Fruit fly (Drosophila melanogaster) whole organism, prepupa: Measurements from ENCODE around the gene MICU3.

ENCODE experiments used
- CG1621 ChIP-seq: fragments of 200-800 bp; sonication (Bioruptor generic); optimal IDR thresholded peaks from 3 replicates; lab custom pipeline; 2018; ENCODE audit warnings: missing biosample characterization, mild to moderate bottlenecking, missing genetic modification characterization
- CG31627 ChIP-seq: fragments of 200-800 bp; sonication (Bioruptor generic); optimal IDR thresholded peaks from 3 replicates; lab custom pipeline; 2016; ENCODE audit warnings: missing biosample characterization, missing genetic modification characterization
- CG32006 ChIP-seq: fragments of 200-800 bp; sonication (Bioruptor generic); optimal IDR thresholded peaks from 3 replicates; lab custom pipeline; 2017; ENCODE audit warnings: missing biosample characterization, mild to moderate bottlenecking, missing genetic modification characterization
- CG6276 ChIP-seq: fragments of 200-800 bp; sonication (Bioruptor generic); optimal IDR thresholded peaks from 2 replicates; lab custom pipeline; 2017; ENCODE audit warnings: missing biosample characterization, mild to moderate bottlenecking, missing genetic modification characterization
- CG6854 ChIP-seq: fragments of 200-800 bp; sonication (Bioruptor generic); optimal IDR thresholded peaks from 2 replicates; lab custom pipeline; 2017; ENCODE audit warnings: missing biosample characterization, mild to moderate bottlenecking, missing genetic modification characterization
- CG9139 ChIP-seq: fragments of 200-800 bp; sonication (Bioruptor generic); optimal IDR thresholded peaks from 3 replicates; lab custom pipeline; 2017; ENCODE audit warnings: missing biosample characterization, mild to moderate bottlenecking, missing genetic modification characterization
- Hr39 ChIP-seq: fragments of 200-800 bp; sonication (Bioruptor generic); optimal IDR thresholded peaks from 2 replicates; lab custom pipeline; 2016; ENCODE audit warnings: missing biosample characterization, missing genetic modification characterization
- Lpt ChIP-seq: fragments of 200-800 bp; sonication (Bioruptor generic); optimal IDR thresholded peaks from 3 replicates; lab custom pipeline; 2016; ENCODE audit warnings: missing biosample characterization, missing genetic modification characterization
- OdsH ChIP-seq: fragments of 200-800 bp; sonication (Bioruptor generic); optimal IDR thresholded peaks from 3 replicates; lab custom pipeline; 2016; ENCODE audit warnings: missing biosample characterization, missing genetic modification characterization
- Sox14 ChIP-seq: fragments of 200-800 bp; sonication (Bioruptor generic); optimal IDR thresholded peaks from 3 replicates; lab custom pipeline; 2016; ENCODE audit warnings: missing biosample characterization, missing genetic modification characterization
- cyc ChIP-seq: fragments of 200-800 bp; sonication (Bioruptor generic); optimal IDR thresholded peaks from 3 replicates; lab custom pipeline; 2016; ENCODE audit warnings: missing biosample characterization, missing genetic modification characterization
- fd85E ChIP-seq: fragments of 200-800 bp; sonication (Bioruptor generic); optimal IDR thresholded peaks from 3 replicates; lab custom pipeline; 2016; ENCODE audit warnings: missing biosample characterization, missing genetic modification characterization
- ss ChIP-seq, 2 experiments: fragments of 200-800 bp; sonication (Bioruptor generic); optimal IDR thresholded peaks; 2 replicates in 1 of 2; 3 replicates in 1 of 2; lab custom pipeline; 2017 to 2018; ENCODE audit warnings: mild to moderate bottlenecking in 2 of 2, missing biosample characterization in 2 of 2, missing genetic modification characterization in 2 of 2, moderate library complexity in 1 of 2
- topi ChIP-seq: fragments of 200-800 bp; sonication (Bioruptor generic); optimal IDR thresholded peaks from 3 replicates; lab custom pipeline; 2016; ENCODE audit warnings: missing biosample characterization, missing genetic modification characterization

DNA sequence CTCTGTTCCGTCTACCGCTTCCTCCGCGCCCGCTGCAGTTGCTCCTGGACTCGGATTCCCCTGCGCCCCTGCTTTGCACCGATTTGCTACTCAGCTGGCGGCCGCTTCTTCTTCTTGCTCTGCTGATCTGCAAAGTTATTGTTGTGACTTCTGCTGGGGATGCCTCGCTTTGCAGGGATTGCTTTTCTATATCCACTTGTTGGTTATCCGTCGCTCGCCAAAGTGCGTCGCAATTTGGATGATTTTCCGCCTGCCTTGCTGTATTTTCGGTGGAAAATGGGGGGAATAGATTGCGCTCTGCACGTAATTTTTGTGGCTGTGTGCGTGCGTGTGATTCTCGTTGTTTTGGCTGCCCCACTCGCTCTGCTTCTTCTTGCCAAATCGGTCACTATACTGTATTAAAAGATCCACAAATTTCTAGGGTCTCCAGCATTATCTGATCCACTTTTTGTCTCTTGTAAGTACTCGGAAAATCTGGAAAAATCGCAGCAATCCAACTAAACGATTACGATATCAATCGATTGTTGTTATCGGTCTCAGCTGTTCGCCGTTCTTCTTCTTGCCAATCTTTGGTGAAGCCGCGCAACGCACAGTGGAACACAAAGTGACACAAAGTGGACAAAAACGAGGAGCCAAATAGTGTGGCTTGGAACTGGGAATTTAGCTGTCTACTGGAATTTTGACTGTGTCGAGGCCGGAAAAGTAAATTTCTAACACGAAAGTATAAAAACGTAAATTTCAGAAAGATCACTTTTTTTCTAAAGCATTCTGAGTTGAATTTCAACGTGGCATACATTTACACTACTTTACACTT lies 56.0 kb downstream of the MICU3 start, which contains the start of gene ClpX:
- TF ChIP-seq cyc, result no peak
- TF ChIP-seq CG9139 (GFP tag; lab: Kevin White, UChicago), result no peak
- TF ChIP-seq topi (GFP tag; lab: Kevin White, UChicago), result no peak
- TF ChIP-seq CG31627 (GFP tag; lab: Kevin White, UChicago), result no peak
- TF ChIP-seq Lpt (GFP tag; lab: Kevin White, UChicago), result no peak
- TF ChIP-seq ss (GFP tag; optimal IDR thresholded peaks at IDR 0.05; lab: Kevin White, UChicago), result no peak
- TF ChIP-seq CG6854 (GFP tag; lab: Kevin White, UChicago), result no peak
- no peak for TF ChIP-seq fd85E (GFP tag; lab: Kevin White, UChicago)
- no peak for TF ChIP-seq CG1621 (tag; lab: Kevin White, UChicago)
- TF ChIP-seq Hr39 (GFP tag; lab: Kevin White, UChicago), result no peak
- TF ChIP-seq CG32006 (GFP tag; lab: Kevin White, UChicago), result no peak
- no peak for TF ChIP-seq CG6276 (GFP tag; lab: Kevin White, UChicago)
- TF ChIP-seq Sox14 (GFP tag; lab: Kevin White, UChicago), result no peak
- no peak for TF ChIP-seq OdsH (GFP tag; lab: Kevin White, UChicago)
